Worm (Caenorhabditis elegans): Measurements from ENCODE around the gene npax-3.
A peak's percentile ranks its signal among the peaks of the same experiment; 100 is the strongest.

npax-3 gene

DNA sequence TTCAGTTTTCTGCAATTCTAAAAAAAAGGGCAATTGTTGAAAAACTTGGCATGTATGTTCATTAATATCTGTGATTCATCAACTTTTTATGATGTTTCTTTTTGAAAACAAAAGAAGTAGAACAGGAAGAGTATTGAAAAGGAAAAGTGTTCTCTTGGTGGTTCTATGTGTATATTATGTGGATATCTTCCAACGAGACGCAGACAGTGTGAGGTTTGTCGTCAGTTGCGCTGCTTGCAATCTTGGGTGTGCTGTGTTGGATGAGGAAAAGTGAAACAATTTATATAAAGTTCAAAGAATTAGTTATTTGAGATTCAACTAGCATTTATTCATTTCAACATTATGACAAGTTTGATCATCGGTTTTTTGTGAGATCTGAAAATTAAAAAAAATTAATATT is 24.5 kb upstream of the npax-3 start (continued):
- TF ChIP-seq nhr-19 (GFP tag; conservative IDR thresholded peaks at IDR 0.05), result no peak
- no peak for TF ChIP-seq pax-3 (tag; optimal IDR thresholded peaks at IDR 0.05)
- TF ChIP-seq snpc-4 (tag; optimal IDR thresholded peaks at IDR 0.05), result no peak
- TF ChIP-seq nhr-84 (tag; optimal IDR thresholded peaks at IDR 0.05), result no peak
- peak; percentile 0 for TF ChIP-seq tbx-2 (tag; optimal IDR thresholded peaks at IDR 0.05)
- TF ChIP-seq unc-98 (GFP tag; IDR thresholded peaks at IDR 0.05), result no peak
- no peak for TF ChIP-seq aly-2 (tag; optimal IDR thresholded peaks at IDR 0.05)
- TF ChIP-seq grh-1 (GFP tag; IDR thresholded peaks at IDR 0.05), result no peak
- no peak for TF ChIP-seq nhr-76 (tag; optimal IDR thresholded peaks at IDR 0.05)
- no peak for TF ChIP-seq sup-37 (GFP tag; optimal IDR thresholded peaks at IDR 0.05)
- TF ChIP-seq nhr-90 (tag; optimal IDR thresholded peaks at IDR 0.05; ENCODE audit: poor library complexity), result no peak
- TF ChIP-seq ceh-82 (tag; optimal IDR thresholded peaks at IDR 0.05), result no peak
- TF ChIP-seq elt-2 (tag; optimal IDR thresholded peaks at IDR 0.05), result no peak
- TF ChIP-seq fkh-10 (GFP tag; optimal IDR thresholded peaks at IDR 0.05), result no peak
- peak; percentile 95 for TF ChIP-seq blmp-1 (tag; optimal IDR thresholded peaks at IDR 0.05)
- no peak for TF ChIP-seq ceh-63 (GFP tag; optimal IDR thresholded peaks at IDR 0.05)
- TF ChIP-seq lir-3 (tag; optimal IDR thresholded peaks at IDR 0.05; ENCODE audit: poor library complexity), result no peak
- TF ChIP-seq sox-4 (tag; optimal IDR thresholded peaks at IDR 0.05), result no peak
- TF ChIP-seq F16B12.6 (tag; optimal IDR thresholded peaks at IDR 0.05), result peak; percentile 30
- no peak for TF ChIP-seq nhr-11 (tag; optimal IDR thresholded peaks at IDR 0.05)
- TF ChIP-seq skn-1 (tag; optimal IDR thresholded peaks at IDR 0.05), result no peak
- TF ChIP-seq fkh-4 (tag; optimal IDR thresholded peaks at IDR 0.05; ENCODE audit: borderline replicate concordance), result no peak
- TF ChIP-seq dpl-1 (GFP tag; optimal IDR thresholded peaks at IDR 0.05), result peak in 1 of 3 experiments; percentile 29
- no peak for TF ChIP-seq sptf-1 (tag; optimal IDR thresholded peaks at IDR 0.05)
- no peak for TF ChIP-seq ceh-8 (GFP tag; optimal IDR thresholded peaks at IDR 0.05)
- TF ChIP-seq mab-9 (GFP tag; IDR thresholded peaks at IDR 0.05), result no peak
- TF ChIP-seq rnt-1 (tag; optimal IDR thresholded peaks at IDR 0.05), result no peak
- no peak for TF ChIP-seq alr-1 (tag; optimal IDR thresholded peaks at IDR 0.05; ENCODE audit: borderline replicate concordance)
- TF ChIP-seq unc-130 (tag; optimal IDR thresholded peaks at IDR 0.05), result peak; percentile 4
- TF ChIP-seq lin-14 (GFP tag; optimal IDR thresholded peaks at IDR 0.05), result peak; percentile 65
- TF ChIP-seq isw-1 (GFP tag; IDR thresholded peaks at IDR 0.05), result no peak
- TF ChIP-seq jun-1 (tag; optimal IDR thresholded peaks at IDR 0.05), result no peak
- TF ChIP-seq ceh-88 (GFP tag; IDR thresholded peaks at IDR 0.05), result no peak

DNA sequence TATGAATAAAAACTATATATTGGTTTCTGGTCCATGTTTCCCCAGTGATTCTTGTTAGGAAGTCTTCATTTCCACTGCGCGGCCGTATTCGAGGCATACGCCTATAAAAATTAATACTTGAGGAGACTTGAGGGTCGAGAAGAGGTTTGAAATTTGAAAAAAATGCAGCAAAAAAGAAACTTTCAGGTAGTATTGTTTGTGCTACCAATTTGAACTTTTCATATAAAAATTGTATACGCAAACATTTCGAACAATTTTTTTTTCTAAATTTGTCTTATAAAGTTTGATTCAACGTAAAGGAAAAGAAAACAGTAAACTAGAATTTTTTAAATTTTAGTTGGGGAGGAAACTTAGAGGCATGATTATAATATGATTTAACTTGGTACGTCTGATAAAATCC is 23.9 kb upstream of the npax-3 start, which contains the start of gene T11G6.4:
TSS of gene T11G6.4 (minus strand) at position 101 of the 400 bp plus-strand sequence.
- TF ChIP-seq sup-37 (GFP tag; optimal IDR thresholded peaks at IDR 0.05) (no peak), lin-39 (tag; optimal IDR thresholded peaks at IDR 0.05) (no peak), Y116A8C.19 (tag; optimal IDR thresholded peaks at IDR 0.05; ENCODE audit: borderline replicate concordance) (no peak), C34B4.2 (tag; optimal IDR thresholded peaks at IDR 0.05) (no peak), C16A3.4 (tag; optimal IDR thresholded peaks at IDR 0.05) (no peak), lin-13 (GFP tag; optimal IDR thresholded peaks at IDR 0.05) (no peak), isw-1 (GFP tag; IDR thresholded peaks at IDR 0.05) (no peak), hlh-17 (GFP tag; optimal IDR thresholded peaks at IDR 0.05; ENCODE audit: borderline replicate concordance) (no peak), nhr-28 (tag; optimal IDR thresholded peaks at IDR 0.05) (no peak), mab-9 (GFP tag; IDR thresholded peaks at IDR 0.05) (no peak), nhr-77 (tag; optimal IDR thresholded peaks at IDR 0.05) (no peak), unc-62 (GFP tag; optimal IDR thresholded peaks at IDR 0.05) (no peak)
